Worm (Caenorhabditis elegans) whole organism, L2 larva: ENCODE results near the gene ZK813.2.

Experiments
- Y55F3AM.14 ChIP-seq: fragments of 200-800 bp; sonication (Bioruptor generic); optimal IDR thresholded peaks from 2 replicates; lab custom pipeline; 2018; ENCODE audit warnings: mild to moderate bottlenecking, missing genetic modification characterization, missing compliant biosample characterization
- dmd-4 ChIP-seq: sonication (generic microtip); optimal IDR thresholded peaks from 2 replicates; lab custom pipeline; 2017; ENCODE audit warnings: missing biosample characterization, missing genetic modification characterization
- lin-39 ChIP-seq: fragments of 150-350 bp; optimal IDR thresholded peaks from 2 replicates; lab custom pipeline; 2014; ENCODE audit warnings: missing biosample characterization, missing genetic modification reagents, missing genetic modification characterization
- nhr-23 ChIP-seq: fragments of 150-350 bp; optimal IDR thresholded peaks from 2 replicates; lab custom pipeline; 2014; ENCODE audit warnings: missing biosample characterization, missing genetic modification reagents, missing genetic modification characterization
- ztf-4 ChIP-seq: fragments of 150-350 bp; optimal IDR thresholded peaks from 2 replicates; lab custom pipeline; 2014; ENCODE audit warnings: missing biosample characterization, missing genetic modification characterization

- TF ChIP-seq lin-39 (tag; lab: Kevin White, UChicago) (no peak), ztf-4 (tag; lab: Kevin White, UChicago) (no peak), nhr-23 (tag; lab: Kevin White, UChicago) (no peak), dmd-4 (no peak), Y55F3AM.14 (no peak)
Observed at ce11 chrX:3446011-3446410, 2.4 kb downstream of the ZK813.2 start, which contains the start of gene ZK813.1.
